Worm (Caenorhabditis elegans) whole organism, L2 larva: ENCODE measurements around the gene R10D12.8.

Experiments used
- nhr-11 ChIP-seq: fragments of 150-350 bp; optimal IDR thresholded peaks from 2 replicates; lab custom pipeline; 2014; ENCODE audit warnings: missing biosample characterization, missing genetic modification characterization
- nhr-12 ChIP-seq: fragments of 150-350 bp; optimal IDR thresholded peaks from 2 replicates; lab custom pipeline; 2014; ENCODE audit warnings: missing biosample characterization, missing genetic modification characterization
- nhr-23 ChIP-seq: fragments of 150-350 bp; optimal IDR thresholded peaks from 2 replicates; lab custom pipeline; 2014; ENCODE audit warnings: missing biosample characterization, missing genetic modification reagents, missing genetic modification characterization
- snpc-4 ChIP-seq: fragments of 150-350 bp; optimal IDR thresholded peaks from 2 replicates; lab custom pipeline; 2014; ENCODE audit warnings: missing biosample characterization, missing genetic modification characterization
- unc-62 ChIP-seq: fragments of 150-350 bp; optimal IDR thresholded peaks from 2 replicates; lab custom pipeline; 2014; ENCODE audit warnings: missing biosample characterization, missing genetic modification reagents, missing genetic modification characterization

ce11 chrV:13936052-13936451, 17.0 kb downstream of the R10D12.8 start:
- TF ChIP-seq nhr-23 (tag; lab: Kevin White, UChicago) (no peak), nhr-11 (tag; lab: Kevin White, UChicago) (no peak), snpc-4 (no peak), nhr-12 (tag; lab: Kevin White, UChicago) (no peak), unc-62 (GFP tag; lab: Kevin White, UChicago) (no peak)
